Fruit fly (Drosophila melanogaster): Measurements from ENCODE around the gene Uev1A.

DNA sequence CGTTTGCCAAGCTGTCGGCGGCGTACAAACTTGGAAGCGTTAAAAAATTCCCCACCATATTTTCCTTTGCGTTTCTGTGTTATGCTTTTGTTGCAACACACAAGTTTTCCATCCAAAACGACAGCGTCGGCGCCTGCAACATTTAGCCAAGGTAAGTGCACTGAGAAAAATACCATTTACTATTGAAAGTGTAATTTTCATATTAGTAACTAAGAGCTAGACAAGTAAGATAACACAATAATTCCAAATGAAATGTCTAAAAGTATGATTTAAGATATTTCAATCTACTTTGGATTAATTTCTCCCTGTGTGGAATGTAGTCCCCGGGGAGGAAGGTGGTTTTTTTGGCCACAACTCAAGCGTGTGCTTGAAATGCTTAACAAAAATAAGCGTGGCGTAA lies 19.7 kb upstream of the Uev1A start:
- TF ChIP-seq EcR (GFP tag; optimal IDR thresholded peaks at IDR 0.05) (no peak), psq (optimal IDR thresholded peaks at IDR 0.05) (no peak), CG8478 (optimal IDR thresholded peaks at IDR 0.05) (no peak), pan (optimal IDR thresholded peaks at IDR 0.05) (no peak), Dll (optimal IDR thresholded peaks at IDR 0.05) (no peak), usp (GFP tag; optimal IDR thresholded peaks at IDR 0.05) (no peak)
